Worm (Caenorhabditis elegans) whole organism, L2 larva: ENCODE data around the gene egg-3.
"Not testable (repeated sequence)": the region's sequence is repeated elsewhere in the genome, so short reads cannot be mapped to it uniquely, and the experiment has no call there.

Experiments used
- F13H6.1 ChIP-seq: sonication (generic microtip); optimal IDR thresholded peaks from 2 replicates; lab custom pipeline; 2016; ENCODE audit warnings: missing genetic modification characterization, missing compliant biosample characterization
- Y55F3AM.14 ChIP-seq: fragments of 200-800 bp; sonication (Bioruptor generic); optimal IDR thresholded peaks from 2 replicates; lab custom pipeline; 2018; ENCODE audit warnings: mild to moderate bottlenecking, missing genetic modification characterization, missing compliant biosample characterization
- ZK546.5 ChIP-seq: sonication (generic microtip); optimal IDR thresholded peaks from 2 replicates; lab custom pipeline; 2017; ENCODE audit warnings: missing biosample characterization, missing genetic modification characterization
- aly-2 ChIP-seq: fragments of 150-350 bp; optimal IDR thresholded peaks from 2 replicates; lab custom pipeline; 2014; ENCODE audit warnings: missing biosample characterization, missing genetic modification characterization
- ama-1 ChIP-seq: fragments of 150-350 bp; optimal IDR thresholded peaks from 2 replicates; lab custom pipeline; 2018; ENCODE audit warnings: inconsistent platforms
- blmp-1 ChIP-seq: sonication (generic microtip); optimal IDR thresholded peaks from 2 replicates; lab custom pipeline; 2017; ENCODE audit warnings: missing genetic modification characterization, mild to moderate bottlenecking, missing compliant biosample characterization, antibody characterized with exemption, moderate library complexity; ENCODE audit not compliant: insufficient read depth
- ceh-16 ChIP-seq: fragments of 150-350 bp; optimal IDR thresholded peaks from 2 replicates; lab custom pipeline; 2014; ENCODE audit warnings: missing biosample characterization, missing genetic modification characterization
- ceh-82 ChIP-seq: fragments of 150-350 bp; optimal IDR thresholded peaks from 2 replicates; lab custom pipeline; 2014; ENCODE audit warnings: missing biosample characterization, missing genetic modification characterization
- crh-2 ChIP-seq: sonication (generic microtip); optimal IDR thresholded peaks from 2 replicates; lab custom pipeline; 2017; ENCODE audit warnings: missing biosample characterization, missing genetic modification characterization
- dmd-4 ChIP-seq: sonication (generic microtip); optimal IDR thresholded peaks from 2 replicates; lab custom pipeline; 2017; ENCODE audit warnings: missing biosample characterization, missing genetic modification characterization
- elt-3 ChIP-seq: sonication (generic microtip); optimal IDR thresholded peaks from 2 replicates; lab custom pipeline; 2017; ENCODE audit warnings: missing biosample characterization, missing genetic modification characterization
- fos-1 ChIP-seq: fragments of 150-350 bp; optimal IDR thresholded peaks from 2 replicates; lab custom pipeline; 2014; ENCODE audit warnings: missing biosample characterization, missing genetic modification characterization
- gmeb-1 ChIP-seq: fragments of 150-350 bp; optimal IDR thresholded peaks from 2 replicates; lab custom pipeline; 2014; ENCODE audit warnings: missing biosample characterization, missing genetic modification characterization
- lin-11 ChIP-seq: fragments of 150-350 bp; sonication (generic microtip); optimal IDR thresholded peaks from 2 replicates; lab custom pipeline; 2014; ENCODE audit warnings: missing biosample characterization, missing genetic modification characterization, inconsistent platforms, mixed read lengths
- lin-13 ChIP-seq: fragments of 150-350 bp; optimal IDR thresholded peaks from 2 replicates; lab custom pipeline; 2014; ENCODE audit warnings: missing biosample characterization, missing genetic modification reagents, missing genetic modification characterization
- lin-39 ChIP-seq: fragments of 150-350 bp; optimal IDR thresholded peaks from 2 replicates; lab custom pipeline; 2014; ENCODE audit warnings: missing biosample characterization, missing genetic modification reagents, missing genetic modification characterization
- lsy-2 ChIP-seq, 2 experiments: fragments of 150-350 bp in 1 of 2; sonication (generic microtip) in 1 of 2; optimal IDR thresholded peaks; 2 replicates each; lab custom pipeline; 2014 to 2017; ENCODE audit warnings: missing biosample characterization in 2 of 2, missing genetic modification characterization in 2 of 2
- mab-5 ChIP-seq: fragments of 150-350 bp; optimal IDR thresholded peaks from 2 replicates; lab custom pipeline; 2014; ENCODE audit warnings: missing biosample characterization, missing genetic modification characterization
- mbf-1 ChIP-seq: sonication (generic microtip); optimal IDR thresholded peaks from 2 replicates; lab custom pipeline; 2017; ENCODE audit warnings: missing biosample characterization, missing genetic modification characterization
- mdl-1 ChIP-seq, 2 experiments: fragments of 150-350 bp in 1 of 2; sonication (generic microtip) in 1 of 2; optimal IDR thresholded peaks; 2 replicates each; lab custom pipeline; 2017; ENCODE audit warnings: missing biosample characterization in 2 of 2, missing genetic modification characterization in 2 of 2
- nhr-10 ChIP-seq: sonication (generic microtip); optimal IDR thresholded peaks from 2 replicates; lab custom pipeline; 2017; ENCODE audit warnings: missing biosample characterization, missing genetic modification characterization
- nhr-12 ChIP-seq: fragments of 150-350 bp; optimal IDR thresholded peaks from 2 replicates; lab custom pipeline; 2014; ENCODE audit warnings: missing biosample characterization, missing genetic modification characterization
- nhr-129 ChIP-seq: fragments of 150-350 bp; optimal IDR thresholded peaks from 2 replicates; lab custom pipeline; 2014; ENCODE audit warnings: missing biosample characterization, missing genetic modification characterization
- nhr-23 ChIP-seq: fragments of 150-350 bp; optimal IDR thresholded peaks from 2 replicates; lab custom pipeline; 2014; ENCODE audit warnings: missing biosample characterization, missing genetic modification reagents, missing genetic modification characterization
- nhr-6 ChIP-seq: fragments of 150-350 bp; optimal IDR thresholded peaks from 2 replicates; lab custom pipeline; 2014; ENCODE audit warnings: missing biosample characterization, missing genetic modification characterization
- nhr-77 ChIP-seq: fragments of 150-350 bp; optimal IDR thresholded peaks from 2 replicates; lab custom pipeline; 2014; ENCODE audit warnings: missing biosample characterization, missing genetic modification characterization
- peb-1 ChIP-seq: fragments of 150-350 bp; optimal IDR thresholded peaks from 2 replicates; lab custom pipeline; 2014; ENCODE audit warnings: missing biosample characterization, missing genetic modification characterization
- sem-4 ChIP-seq: fragments of 150-350 bp; optimal IDR thresholded peaks from 2 replicates; lab custom pipeline; 2014; ENCODE audit warnings: missing biosample characterization, missing genetic modification reagents, missing genetic modification characterization
- skn-1 ChIP-seq: sonication (generic microtip); optimal IDR thresholded peaks from 2 replicates; lab custom pipeline; 2017; ENCODE audit warnings: missing biosample characterization, missing genetic modification characterization
- sma-9 ChIP-seq, 2 experiments: fragments of 150-350 bp in 1 of 2; sonication (generic microtip) in 1 of 2; optimal IDR thresholded peaks; 2 replicates each; lab custom pipeline; 2014 to 2016; ENCODE audit warnings: missing genetic modification characterization in 2 of 2, mild to moderate bottlenecking in 1 of 2, missing biosample characterization in 1 of 2, missing compliant biosample characterization in 1 of 2, missing genetic modification reagents in 1 of 2, moderate library complexity in 1 of 2
- snpc-4 ChIP-seq: fragments of 150-350 bp; optimal IDR thresholded peaks from 2 replicates; lab custom pipeline; 2014; ENCODE audit warnings: missing biosample characterization, missing genetic modification characterization
- unc-39 ChIP-seq: fragments of 150-350 bp; optimal IDR thresholded peaks from 2 replicates; lab custom pipeline; 2014; ENCODE audit warnings: missing biosample characterization, missing genetic modification characterization
- unc-55 ChIP-seq: fragments of 150-350 bp; sonication (generic microtip); optimal IDR thresholded peaks from 3 replicates; lab custom pipeline; 2014; ENCODE audit warnings: missing biosample characterization, missing genetic modification reagents, missing genetic modification characterization
- unc-62 ChIP-seq: fragments of 150-350 bp; optimal IDR thresholded peaks from 2 replicates; lab custom pipeline; 2014; ENCODE audit warnings: missing biosample characterization, missing genetic modification reagents, missing genetic modification characterization
- zag-1 ChIP-seq: fragments of 150-350 bp; optimal IDR thresholded peaks from 2 replicates; lab custom pipeline; 2014; ENCODE audit warnings: missing biosample characterization, missing genetic modification characterization
- ztf-1 ChIP-seq: fragments of 200-800 bp; sonication (Bioruptor generic); conservative IDR thresholded peaks from 2 replicates; pipeline ENCODE4 v1.3.6; 2022; ENCODE audit warnings: missing genetic modification characterization, missing compliant biosample characterization

The egg-3 gene

DNA sequence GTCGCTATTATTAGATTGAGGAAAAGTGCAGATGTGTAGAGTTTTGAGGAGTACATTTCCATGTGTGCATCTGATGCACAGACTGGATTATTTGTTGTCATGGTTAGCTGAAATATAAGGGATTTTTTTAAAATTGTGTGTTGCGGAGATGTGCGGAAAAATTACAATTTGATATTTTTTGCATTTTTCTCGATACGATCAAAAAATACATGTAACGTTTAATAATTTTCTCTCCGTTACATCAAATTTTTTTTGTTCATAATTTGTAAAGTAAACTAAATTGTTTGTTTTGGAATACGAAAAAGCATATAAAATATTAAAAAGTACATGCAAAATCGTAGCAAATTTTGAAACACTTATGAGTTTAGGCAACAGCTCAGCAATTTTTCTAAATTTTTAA lies 26.0 kb upstream of the egg-3 start, which contains the start of gene sra-11:
Gene sra-11 (minus strand): TSS at position 101 of the 400 bp plus-strand sequence.
- no peak for TF ChIP-seq sem-4 (tag; lab: Kevin White, UChicago)
- no peak for TF ChIP-seq aly-2 (tag; lab: Kevin White, UChicago)
- no peak for TF ChIP-seq skn-1 (tag; lab: Kevin White, UChicago)
- no peak for TF ChIP-seq nhr-6 (tag; lab: Kevin White, UChicago)
- no peak for TF ChIP-seq unc-39
- TF ChIP-seq ztf-1 (GFP tag; lab: Robert Waterston, UW): no peak
- TF ChIP-seq crh-2 (tag; lab: Kevin White, UChicago): no peak
- no peak for TF ChIP-seq lin-39 (tag; lab: Kevin White, UChicago)
- no peak for TF ChIP-seq nhr-129
- no peak for TF ChIP-seq snpc-4 (tag; lab: Kevin White, UChicago)
- no peak for TF ChIP-seq mdl-1 (tag; optimal IDR thresholded peaks at IDR 0.05; lab: Kevin White, UChicago)
- TF ChIP-seq elt-3 (tag; lab: Kevin White, UChicago): no peak
- no peak for TF ChIP-seq Y55F3AM.14 (GFP tag; lab: Kevin White, UChicago)
- no peak for TF ChIP-seq sma-9 (GFP tag; optimal IDR thresholded peaks at IDR 0.05; lab: Kevin White, UChicago)
- no peak for TF ChIP-seq sma-9 (tag; optimal IDR thresholded peaks at IDR 0.05; lab: Kevin White, UChicago)

- not testable (repeated sequence) for TF ChIP-seq elt-3, dmd-4, lin-39 (tag; lab: Kevin White, UChicago)
Observed at ce11 chrII:10904379-10904778, 20.1 kb upstream of the egg-3 start, which contains the start of gene sra-12. TSS of gene sra-12 (minus strand) at chrII:10904479.

ce11 chrII:10902104-10902503 lies 17.9 kb upstream of the egg-3 start, which contains the start of gene gly-1:
TSS of gene gly-1 (minus strand) at chrII:10902204.
- no peak for TF ChIP-seq nhr-12 (tag; lab: Kevin White, UChicago)
- no peak for TF ChIP-seq gmeb-1 (tag; lab: Kevin White, UChicago)
- TF ChIP-seq nhr-23 (tag; lab: Kevin White, UChicago): no peak
- TF ChIP-seq blmp-1 (tag; lab: Kevin White, UChicago): no peak
- TF ChIP-seq mdl-1 (tag; optimal IDR thresholded peaks at IDR 0.05; lab: Kevin White, UChicago): no peak
- no peak for TF ChIP-seq ama-1 (lab: Kevin White, UChicago)
- TF ChIP-seq mab-5 (tag; lab: Kevin White, UChicago): no peak
- TF ChIP-seq mbf-1 (tag; lab: Kevin White, UChicago): no peak
- TF ChIP-seq zag-1 (tag; lab: Kevin White, UChicago): no peak
- no peak for TF ChIP-seq F13H6.1
- TF ChIP-seq sma-9 (GFP tag; optimal IDR thresholded peaks at IDR 0.05; lab: Kevin White, UChicago): no peak
- no peak for TF ChIP-seq sma-9 (tag; optimal IDR thresholded peaks at IDR 0.05; lab: Kevin White, UChicago)
- TF ChIP-seq ceh-82 (tag; lab: Kevin White, UChicago): no peak
- no peak for TF ChIP-seq ZK546.5 (tag; lab: Kevin White, UChicago)
- TF ChIP-seq unc-55: no peak
- no peak for TF ChIP-seq snpc-4 (tag; lab: Kevin White, UChicago)
- TF ChIP-seq aly-2 (tag; lab: Kevin White, UChicago): no peak
- TF ChIP-seq fos-1 (tag; lab: Kevin White, UChicago): no peak
- TF ChIP-seq, all 48 proteins: peak for 0

- TF ChIP-seq Y55F3AM.14 (GFP tag; lab: Kevin White, UChicago) (no peak), sem-4 (tag; lab: Kevin White, UChicago) (no peak), peb-1 (tag; lab: Kevin White, UChicago) (no peak), nhr-77 (tag; lab: Kevin White, UChicago) (no peak), nhr-10 (no peak), lsy-2 (tag; optimal IDR thresholded peaks at IDR 0.05; lab: Kevin White, UChicago) (no peak), mbf-1 (tag; lab: Kevin White, UChicago) (no peak), lin-11 (no peak), ceh-16 (no peak), F13H6.1 (no peak), ZK546.5 (tag; lab: Kevin White, UChicago) (no peak), unc-62 (GFP tag; lab: Kevin White, UChicago) (no peak), lin-13 (GFP tag; lab: Kevin White, UChicago) (no peak), aly-2 (tag; lab: Kevin White, UChicago) (no peak)
Observed at ce11 chrII:10898998-10899397, 14.8 kb upstream of the egg-3 start.
